Worm (Caenorhabditis elegans) whole organism, L2 larva: Measurements from ENCODE around the gene R10E8.2.

Experiments used
- aly-2 ChIP-seq: fragments of 150-350 bp; optimal IDR thresholded peaks from 2 replicates; lab custom pipeline; 2014; ENCODE audit warnings: missing biosample characterization, missing genetic modification characterization
- ama-1 ChIP-seq: fragments of 150-350 bp; optimal IDR thresholded peaks from 2 replicates; lab custom pipeline; 2018; ENCODE audit warnings: inconsistent platforms
- ceh-16 ChIP-seq: fragments of 150-350 bp; optimal IDR thresholded peaks from 2 replicates; lab custom pipeline; 2014; ENCODE audit warnings: missing biosample characterization, missing genetic modification characterization
- egl-27 ChIP-seq: sonication (generic microtip); optimal IDR thresholded peaks from 3 replicates; lab custom pipeline; 2017; ENCODE audit warnings: missing biosample characterization, missing genetic modification reagents, missing genetic modification characterization
- elt-3 ChIP-seq: sonication (generic microtip); optimal IDR thresholded peaks from 2 replicates; lab custom pipeline; 2017; ENCODE audit warnings: missing biosample characterization, missing genetic modification characterization
- lin-39 ChIP-seq: fragments of 150-350 bp; optimal IDR thresholded peaks from 2 replicates; lab custom pipeline; 2014; ENCODE audit warnings: missing biosample characterization, missing genetic modification reagents, missing genetic modification characterization
- mab-5 ChIP-seq: fragments of 150-350 bp; optimal IDR thresholded peaks from 2 replicates; lab custom pipeline; 2014; ENCODE audit warnings: missing biosample characterization, missing genetic modification characterization
- nhr-6 ChIP-seq: fragments of 150-350 bp; optimal IDR thresholded peaks from 2 replicates; lab custom pipeline; 2014; ENCODE audit warnings: missing biosample characterization, missing genetic modification characterization
- nhr-77 ChIP-seq: fragments of 150-350 bp; optimal IDR thresholded peaks from 2 replicates; lab custom pipeline; 2014; ENCODE audit warnings: missing biosample characterization, missing genetic modification characterization
- skn-1 ChIP-seq: sonication (generic microtip); optimal IDR thresholded peaks from 2 replicates; lab custom pipeline; 2017; ENCODE audit warnings: missing biosample characterization, missing genetic modification characterization
- sma-3 ChIP-seq: sonication (generic microtip); optimal IDR thresholded peaks from 2 replicates; lab custom pipeline; 2016; ENCODE audit warnings: missing genetic modification reagents, missing genetic modification characterization, missing compliant biosample characterization
- unc-62 ChIP-seq: fragments of 150-350 bp; optimal IDR thresholded peaks from 2 replicates; lab custom pipeline; 2014; ENCODE audit warnings: missing biosample characterization, missing genetic modification reagents, missing genetic modification characterization
- ztf-11 ChIP-seq: sonication (generic microtip); optimal IDR thresholded peaks from 2 replicates; lab custom pipeline; 2017; ENCODE audit warnings: missing biosample characterization, missing genetic modification characterization

ce11 chrV:18280778-18281177 is 27.2 kb downstream of the R10E8.2 start, which contains the start of gene Y51A2A.16:
- no peak for TF ChIP-seq mab-5 (tag; lab: Kevin White, UChicago)
- no peak for TF ChIP-seq nhr-6 (tag; lab: Kevin White, UChicago)
- no peak for TF ChIP-seq nhr-77 (tag; lab: Kevin White, UChicago)
- no peak for TF ChIP-seq lin-39 (tag; lab: Kevin White, UChicago)
- TF ChIP-seq unc-62: no peak
- no peak for TF ChIP-seq sma-3 (GFP tag; lab: Kevin White, UChicago)
- no peak for TF ChIP-seq ama-1 (lab: Kevin White, UChicago)
- TF ChIP-seq aly-2 (tag; lab: Kevin White, UChicago): no peak
- TF ChIP-seq elt-3: no peak
- no peak for TF ChIP-seq ztf-11 (tag; lab: Kevin White, UChicago)
- no peak for TF ChIP-seq skn-1 (tag; lab: Kevin White, UChicago)
- TF ChIP-seq egl-27 (tag; lab: Kevin White, UChicago): no peak
- TF ChIP-seq ceh-16: no peak
